Fruit fly (Drosophila melanogaster) whole organism, embryonic: Measurements from ENCODE around the gene CG42866.

ENCODE experiments used
- Aef1 ChIP-seq: fragments of 200-800 bp; sonication (Bioruptor generic); IDR thresholded peaks from 3 replicates; pipeline ENCODE4 v1.3.6; 2022; ENCODE audit warnings: missing biosample characterization, missing genetic modification characterization
- Blimp-1 ChIP-seq: fragments of 200-800 bp; sonication (Bioruptor generic); optimal IDR thresholded peaks from 3 replicates; lab custom pipeline; 2018; ENCODE audit warnings: missing biosample characterization, missing genetic modification characterization, mild to moderate bottlenecking, moderate library complexity, missing genetic modification reagents
- BtbVII ChIP-seq: fragments of 200-800 bp; sonication (Bioruptor generic); optimal IDR thresholded peaks from 3 replicates; lab custom pipeline; 2017; ENCODE audit warnings: missing biosample characterization, mild to moderate bottlenecking, missing genetic modification characterization
- CG11560 ChIP-seq: fragments of 200-800 bp; sonication (Bioruptor generic); IDR thresholded peaks from 3 replicates; pipeline ENCODE4 v1.3.6; 2022; ENCODE audit warnings: missing biosample characterization, missing genetic modification characterization
- CG12219 ChIP-seq: fragments of 200-800 bp; sonication (Bioruptor generic); optimal IDR thresholded peaks from 3 replicates; lab custom pipeline; 2018; ENCODE audit warnings: missing biosample characterization, mild to moderate bottlenecking, missing genetic modification characterization
- CG12769 ChIP-seq: fragments of 200-800 bp; sonication (Bioruptor generic); optimal IDR thresholded peaks from 2 replicates; lab custom pipeline; 2019; ENCODE audit warnings: missing biosample characterization, mild to moderate bottlenecking, missing genetic modification characterization, moderate library complexity
- CG12942 ChIP-seq: fragments of 200-800 bp; sonication (Bioruptor generic); optimal IDR thresholded peaks from 3 replicates; lab custom pipeline; 2016; ENCODE audit warnings: missing biosample characterization, missing genetic modification characterization
- CG13624 ChIP-seq: fragments of 200-800 bp; sonication (Bioruptor generic); optimal IDR thresholded peaks from 2 replicates; lab custom pipeline; 2016; ENCODE audit warnings: missing biosample characterization, missing genetic modification characterization
- CG14441 ChIP-seq: fragments of 200-800 bp; sonication (Bioruptor generic); IDR thresholded peaks from 2 replicates; pipeline ENCODE4 v1.3.6; 2022; ENCODE audit warnings: missing biosample characterization, missing genetic modification characterization
- CG15479 ChIP-seq: fragments of 200-800 bp; sonication (Bioruptor generic); optimal IDR thresholded peaks from 3 replicates; lab custom pipeline; 2019; ENCODE audit warnings: missing biosample characterization, mild to moderate bottlenecking, missing genetic modification characterization, moderate library complexity
- CG17568 ChIP-seq: fragments of 200-800 bp; sonication (Bioruptor generic); optimal IDR thresholded peaks from 2 replicates; lab custom pipeline; 2018; ENCODE audit warnings: missing biosample characterization, mild to moderate bottlenecking, missing genetic modification characterization, moderate library complexity
- CG2199 ChIP-seq: fragments of 200-800 bp; sonication (Bioruptor generic); IDR thresholded peaks from 3 replicates; pipeline ENCODE4 v1.3.6; 2022; ENCODE audit warnings: missing biosample characterization, missing genetic modification characterization
- CG33557 ChIP-seq: fragments of 200-800 bp; sonication (Bioruptor generic); optimal IDR thresholded peaks from 2 replicates; lab custom pipeline; 2019; ENCODE audit warnings: missing biosample characterization, mild to moderate bottlenecking, missing genetic modification characterization, moderate library complexity
- CG34376 ChIP-seq: fragments of 200-800 bp; sonication (Bioruptor generic); optimal IDR thresholded peaks from 2 replicates; lab custom pipeline; 2018; ENCODE audit warnings: missing biosample characterization, mild to moderate bottlenecking, missing genetic modification characterization
- CG6272 ChIP-seq: fragments of 200-800 bp; sonication (Bioruptor generic); IDR thresholded peaks from 2 replicates; pipeline ENCODE4 v1.3.6; 2022; ENCODE audit warnings: missing biosample characterization, missing genetic modification characterization
- CG6654 ChIP-seq: fragments of 200-800 bp; sonication (Bioruptor generic); optimal IDR thresholded peaks from 2 replicates; lab custom pipeline; 2017; ENCODE audit warnings: missing biosample characterization, mild to moderate bottlenecking, missing genetic modification characterization
- CG6765 ChIP-seq: fragments of 200-800 bp; sonication (Bioruptor generic); optimal IDR thresholded peaks from 3 replicates; lab custom pipeline; 2017; ENCODE audit warnings: missing biosample characterization, mild to moderate bottlenecking, missing genetic modification characterization
- CG6813 ChIP-seq: fragments of 200-800 bp; sonication (Bioruptor generic); optimal IDR thresholded peaks from 2 replicates; lab custom pipeline; 2017; ENCODE audit warnings: missing biosample characterization, missing genetic modification characterization, mild to moderate bottlenecking, moderate library complexity, missing genetic modification reagents
- CG9437 ChIP-seq: fragments of 200-800 bp; sonication (Bioruptor generic); optimal IDR thresholded peaks from 2 replicates; lab custom pipeline; 2018; ENCODE audit warnings: missing biosample characterization, mild to moderate bottlenecking, missing genetic modification characterization
- CG9609 ChIP-seq: fragments of 200-800 bp; sonication (Bioruptor generic); optimal IDR thresholded peaks from 3 replicates; lab custom pipeline; 2016; ENCODE audit warnings: missing biosample characterization, missing genetic modification characterization
- CG9817 ChIP-seq: fragments of 200-800 bp; sonication (Bioruptor generic); optimal IDR thresholded peaks from 2 replicates; lab custom pipeline; 2018; ENCODE audit warnings: missing biosample characterization, mild to moderate bottlenecking, missing genetic modification characterization, moderate library complexity
- Chrac-16 ChIP-seq: fragments of 200-800 bp; sonication (Bioruptor generic); optimal IDR thresholded peaks from 3 replicates; lab custom pipeline; 2016; ENCODE audit warnings: missing biosample characterization, missing genetic modification characterization
- Dad ChIP-seq: fragments of 200-800 bp; sonication (Bioruptor generic); optimal IDR thresholded peaks from 3 replicates; lab custom pipeline; 2016; ENCODE audit warnings: missing biosample characterization, missing genetic modification characterization
- Doc2 ChIP-seq: fragments of 200-800 bp; sonication (Bioruptor generic); IDR thresholded peaks from 2 replicates; pipeline ENCODE4 v1.3.6; 2022; ENCODE audit warnings: missing biosample characterization, missing genetic modification characterization
- Eip74EF ChIP-seq, 2 experiments: fragments of 200-800 bp in 1 of 2; fragments of >200 bp in 1 of 2; sonication (Bioruptor generic) in 1 of 2; optimal IDR thresholded peaks; 2 replicates each; lab custom pipeline; 2017 to 2019; ENCODE audit warnings: missing biosample characterization in 2 of 2, missing genetic modification characterization in 2 of 2, mild to moderate bottlenecking in 1 of 2, moderate library complexity in 1 of 2
- Elba2 ChIP-seq: fragments of 200-800 bp; sonication (Bioruptor generic); optimal IDR thresholded peaks from 3 replicates; lab custom pipeline; 2016; ENCODE audit warnings: missing biosample characterization, missing genetic modification characterization
- Fer2 ChIP-seq: fragments of 200-800 bp; sonication (Bioruptor generic); optimal IDR thresholded peaks from 2 replicates; lab custom pipeline; 2018; ENCODE audit warnings: missing biosample characterization, mild to moderate bottlenecking, missing genetic modification characterization, moderate library complexity
- Mad ChIP-seq: fragments of 200-800 bp; sonication (Bioruptor generic); optimal IDR thresholded peaks from 2 replicates; lab custom pipeline; 2016; ENCODE audit warnings: missing biosample characterization, missing genetic modification characterization
- Rx ChIP-seq: fragments of 200-800 bp; sonication (Bioruptor generic); IDR thresholded peaks from 2 replicates; pipeline ENCODE4 v1.3.6; 2022; ENCODE audit warnings: missing biosample characterization, missing genetic modification characterization
- Ssrp ChIP-seq: fragments of 200-800 bp; sonication (Bioruptor generic); optimal IDR thresholded peaks from 2 replicates; lab custom pipeline; 2018; ENCODE audit warnings: missing biosample characterization, mild to moderate bottlenecking, missing genetic modification characterization, moderate library complexity
- Stat92E ChIP-seq, 3 experiments: fragments of >200 bp in 2 of 3; fragments of 200-800 bp in 1 of 3; sonication (Bioruptor generic) in 1 of 3; optimal IDR thresholded peaks; 2 replicates each; lab custom pipeline; 2017 to 2019; ENCODE audit warnings: missing biosample characterization in 3 of 3, missing genetic modification characterization in 3 of 3, mild to moderate bottlenecking in 1 of 3, moderate library complexity in 1 of 3
- Xrp1 ChIP-seq: fragments of 200-800 bp; sonication (Bioruptor generic); IDR thresholded peaks from 2 replicates; pipeline ENCODE4 v1.3.6; 2022; ENCODE audit warnings: missing biosample characterization, missing genetic modification characterization
- al ChIP-seq: fragments of 200-800 bp; sonication (Bioruptor generic); IDR thresholded peaks from 2 replicates; pipeline ENCODE4 v1.3.6; 2022; ENCODE audit warnings: missing biosample characterization, missing genetic modification characterization
- cad ChIP-seq: fragments of >200 bp; optimal IDR thresholded peaks from 2 replicates; lab custom pipeline; 2017; ENCODE audit warnings: missing biosample characterization, missing genetic modification characterization
- chinmo ChIP-seq: fragments of 200-800 bp; sonication (Bioruptor generic); IDR thresholded peaks from 4 replicates; pipeline ENCODE4 v1.3.6; 2022; ENCODE audit warnings: missing biosample characterization, missing genetic modification characterization; ENCODE audit not compliant: partially characterized antibody
- chm ChIP-seq: fragments of 200-800 bp; sonication (Bioruptor generic); IDR thresholded peaks from 2 replicates; pipeline ENCODE4 v1.3.6; 2022; ENCODE audit warnings: missing biosample characterization, missing genetic modification characterization
- crol ChIP-seq: fragments of 200-800 bp; sonication (Bioruptor generic); IDR thresholded peaks from 2 replicates; pipeline ENCODE4 v1.3.6; 2022; ENCODE audit warnings: missing biosample characterization, missing genetic modification characterization
- dati ChIP-seq: fragments of 200-800 bp; sonication (Bioruptor generic); IDR thresholded peaks from 2 replicates; pipeline ENCODE4 v1.3.6; 2022; ENCODE audit warnings: missing biosample characterization, missing genetic modification characterization
- eyg ChIP-seq: fragments of 200-800 bp; sonication (Bioruptor generic); optimal IDR thresholded peaks from 3 replicates; lab custom pipeline; 2016; ENCODE audit warnings: missing biosample characterization, missing genetic modification characterization
- grau ChIP-seq: fragments of 200-800 bp; optimal IDR thresholded peaks from 3 replicates; lab custom pipeline; 2019; ENCODE audit warnings: missing biosample characterization, mild to moderate bottlenecking, missing genetic modification characterization, moderate library complexity
- gsb ChIP-seq: fragments of 200-800 bp; sonication (Bioruptor generic); IDR thresholded peaks from 2 replicates; pipeline ENCODE4 v1.3.6; 2022; ENCODE audit warnings: missing biosample characterization, missing genetic modification characterization
- kay ChIP-seq: fragments of 200-800 bp; sonication (Bioruptor generic); optimal IDR thresholded peaks from 2 replicates; lab custom pipeline; 2016; ENCODE audit warnings: missing biosample characterization, missing genetic modification characterization
- otp ChIP-seq: fragments of 200-800 bp; sonication (Bioruptor generic); IDR thresholded peaks from 3 replicates; pipeline ENCODE4, ENCODE4 v1.3.6; 2022; ENCODE audit warnings: missing biosample characterization, missing genetic modification characterization
- sens ChIP-seq: fragments of 200-800 bp; sonication (Bioruptor generic); peaks from one replicate; lab custom pipeline; 2016; ENCODE audit warnings: missing biosample characterization, missing genetic modification characterization
- seq ChIP-seq: fragments of 200-800 bp; sonication (Bioruptor generic); IDR thresholded peaks from 2 replicates; pipeline ENCODE4 v1.3.6; 2022; ENCODE audit warnings: missing biosample characterization, missing genetic modification characterization
- slbo ChIP-seq: fragments of 200-800 bp; sonication (Bioruptor generic); IDR thresholded peaks from 2 replicates; pipeline ENCODE4 v1.3.6; 2022; ENCODE audit warnings: missing biosample characterization, missing genetic modification characterization
- twi ChIP-seq: fragments of 200-800 bp; optimal IDR thresholded peaks from 2 replicates; lab custom pipeline; 2019; ENCODE audit warnings: missing biosample characterization, mild to moderate bottlenecking, missing genetic modification characterization, moderate library complexity
- vvl ChIP-seq: fragments of 200-800 bp; sonication (Bioruptor generic); IDR thresholded peaks from 2 replicates; pipeline ENCODE4 v1.3.6; 2022; ENCODE audit warnings: missing biosample characterization, missing genetic modification characterization
- wek ChIP-seq: fragments of 200-800 bp; sonication (Bioruptor generic); optimal IDR thresholded peaks from 3 replicates; lab custom pipeline; 2018; ENCODE audit warnings: missing biosample characterization, mild to moderate bottlenecking, missing genetic modification characterization, moderate library complexity

Gene CG42866

DNA sequence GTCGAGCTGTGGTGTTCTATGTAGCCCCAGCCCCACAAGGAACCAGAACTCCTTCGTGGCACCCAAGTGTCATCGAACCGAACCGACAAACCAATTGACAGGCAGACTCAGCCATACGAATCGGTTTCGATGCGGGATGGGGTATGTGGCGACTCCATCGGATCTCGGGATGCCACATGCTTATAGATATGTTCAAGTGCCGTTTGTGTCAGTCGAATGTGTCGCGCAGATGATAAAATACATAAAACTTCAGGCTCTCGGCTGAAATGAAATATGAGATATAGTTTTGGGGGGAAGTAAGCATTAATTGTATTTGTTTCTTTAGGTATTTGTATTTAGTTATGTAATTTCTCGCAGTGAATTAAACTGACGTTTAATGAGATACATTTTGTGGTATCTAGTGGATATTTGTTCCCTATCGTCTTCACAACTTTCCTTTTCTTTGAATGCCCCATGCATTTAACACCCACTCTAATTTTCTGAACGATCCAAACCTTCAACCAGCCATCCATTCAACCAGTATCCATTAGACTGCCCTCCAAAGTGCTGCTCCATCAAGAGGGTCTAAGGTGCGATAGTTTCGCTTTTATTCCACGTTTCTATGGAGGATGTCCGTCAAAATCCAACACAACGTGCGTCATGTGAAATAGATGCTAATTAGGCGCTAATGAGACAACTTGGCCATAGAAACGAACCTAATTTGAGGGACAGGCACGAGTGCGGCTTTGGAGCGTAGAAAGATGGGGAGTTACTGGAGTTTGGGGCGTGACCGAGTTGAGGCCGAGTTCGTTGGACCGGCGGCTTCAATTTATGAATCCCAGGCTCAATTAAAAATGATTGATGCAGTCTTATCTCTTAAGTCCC, 16.9 kb downstream of the CG42866 start (continued):
- no peak for TF ChIP-seq CG14441 (GFP tag; lab: Robert Waterston, UW)
- no peak for TF ChIP-seq Ssrp (tag; lab: Kevin White, UChicago)
- TF ChIP-seq CG6765 = no peak
- no peak for TF ChIP-seq crol (GFP tag; lab: Robert Waterston, UW)
- no peak for TF ChIP-seq Rx (GFP tag; lab: Robert Waterston, UW)
- peak; percentile 29 for TF ChIP-seq sens (GFP tag; lab: Kevin White, UChicago)
- TF ChIP-seq CG12769 (tag; lab: Kevin White, UChicago) = peak; percentile 9
- TF ChIP-seq eyg = no peak
- TF ChIP-seq otp (GFP tag; lab: Robert Waterston, UW) = peak; percentile 69; the same call in 2 of the 3 replicates
- no peak for TF ChIP-seq CG15479 (GFP tag; lab: Kevin White, UChicago)
- TF ChIP-seq twi = peak; percentile 91
- no peak for TF ChIP-seq slbo (GFP tag; lab: Robert Waterston, UW)
- TF ChIP-seq vvl (GFP tag; lab: Robert Waterston, UW) = 0 out of 2 replicates have a peak, but pooled peaks have one; percentile 29
- no peak for TF ChIP-seq CG6813 (GFP tag; lab: Kevin White, UChicago)

DNA sequence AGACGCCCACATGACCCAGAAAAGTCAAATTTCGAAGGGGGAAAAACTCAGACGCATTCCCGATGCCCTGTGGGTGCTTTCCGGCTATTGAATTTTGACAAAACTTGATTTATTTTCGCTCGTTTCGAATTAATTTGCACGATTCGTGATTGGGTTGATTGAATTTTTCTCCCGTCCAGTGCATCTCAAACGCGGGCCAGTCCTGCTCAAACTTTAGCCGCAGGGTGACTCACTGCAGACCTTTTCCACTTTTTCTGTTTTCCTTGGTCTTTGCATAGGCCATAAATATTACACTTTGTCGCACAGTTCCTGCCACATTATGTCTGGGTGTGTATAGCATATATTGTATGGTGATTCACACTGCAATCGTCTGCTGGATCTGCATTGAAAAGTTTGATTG, 18.4 kb downstream of the CG42866 start:
- no peak for TF ChIP-seq Eip74EF (GFP tag; optimal IDR thresholded peaks at IDR 0.05; lab: Kevin White, UChicago)
- TF ChIP-seq Blimp-1 (GFP tag; lab: Kevin White, UChicago) = no peak
- no peak for TF ChIP-seq wek (GFP tag; lab: Kevin White, UChicago)
- no peak for TF ChIP-seq Doc2 (GFP tag; lab: Robert Waterston, UW)
- no peak for TF ChIP-seq CG33557 (GFP tag; lab: Kevin White, UChicago)
- no peak for TF ChIP-seq seq (GFP tag; lab: Robert Waterston, UW)
- TF ChIP-seq al (GFP tag; lab: Robert Waterston, UW) = no peak
- peak; percentile 97 for TF ChIP-seq CG6654 (GFP tag; lab: Kevin White, UChicago)
- no peak for TF ChIP-seq CG13624
- TF ChIP-seq CG6272 (GFP tag; lab: Robert Waterston, UW) = no peak
- TF ChIP-seq cad = peak; percentile 90
- no peak for TF ChIP-seq chm (GFP tag; lab: Robert Waterston, UW)
- TF ChIP-seq Fer2 = no peak
- TF ChIP-seq Xrp1 (GFP tag; lab: Robert Waterston, UW) = no peak
- no peak for TF ChIP-seq dati (GFP tag; lab: Robert Waterston, UW)
- TF ChIP-seq Elba2 (GFP tag; lab: Kevin White, UChicago) = no peak
- no peak for TF ChIP-seq Aef1 (GFP tag; lab: Robert Waterston, UW)
- TF ChIP-seq Dad (GFP tag; lab: Kevin White, UChicago) = no peak
- no peak for TF ChIP-seq CG12942
- TF ChIP-seq CG34376 (GFP tag; lab: Kevin White, UChicago) = no peak
- TF ChIP-seq Mad (GFP tag; lab: Kevin White, UChicago) = no peak
- TF ChIP-seq CG9609 = no peak
- 0 out of 4 replicates have a peak, but pooled peaks have one; percentile 7 for TF ChIP-seq chinmo (GFP tag; lab: Robert Waterston, UW)
- TF ChIP-seq CG9817 = no peak
- TF ChIP-seq BtbVII (GFP tag; lab: Kevin White, UChicago) = no peak
- peak; percentile 92 for TF ChIP-seq CG17568
- TF ChIP-seq CG2199 = 0 out of 3 replicates have a peak, but pooled peaks have one; percentile 31
- no peak for TF ChIP-seq CG11560 (tag; lab: Robert Waterston, UW)
- no peak for TF ChIP-seq Stat92E (GFP tag; optimal IDR thresholded peaks at IDR 0.05; lab: Kevin White, UChicago)
- TF ChIP-seq CG12219 (GFP tag; lab: Kevin White, UChicago) = no peak
- TF ChIP-seq Chrac-16 (GFP tag; lab: Kevin White, UChicago) = no peak
- no peak for TF ChIP-seq CG9437 (GFP tag; lab: Kevin White, UChicago)
- TF ChIP-seq kay (GFP tag; lab: Kevin White, UChicago) = peak; percentile 45
- TF ChIP-seq gsb (GFP tag; lab: Robert Waterston, UW) = no peak
- no peak for TF ChIP-seq grau (tag; lab: Kevin White, UChicago)
